Fruit fly (Drosophila melanogaster) Kc167 (cell line): ENCODE results near the gene Acp76A.

Experiments
- Myc ChIP-seq: fragments of >200 bp; optimal IDR thresholded peaks from 2 replicates; lab custom pipeline; 2017; ENCODE audit warnings: missing external identifiers
- Sin3A ChIP-seq: fragments of >200 bp; optimal IDR thresholded peaks from 2 replicates; lab custom pipeline; 2018; ENCODE audit warnings: missing external identifiers
- h ChIP-seq: fragments of >200 bp; optimal IDR thresholded peaks from 3 replicates; lab custom pipeline; 2018; ENCODE audit warnings: missing external identifiers
- insv ChIP-seq: fragments of >200 bp; optimal IDR thresholded peaks from 3 replicates; lab custom pipeline; 2018; ENCODE audit warnings: missing external identifiers
- psq ChIP-seq: fragments of >200 bp; optimal IDR thresholded peaks from 2 replicates; lab custom pipeline; 2017; ENCODE audit warnings: missing external identifiers
- ttk ChIP-seq: sonication (Bioruptor generic); optimal IDR thresholded peaks from 2 replicates; lab custom pipeline; 2017; ENCODE audit warnings: missing external identifiers

DNA sequence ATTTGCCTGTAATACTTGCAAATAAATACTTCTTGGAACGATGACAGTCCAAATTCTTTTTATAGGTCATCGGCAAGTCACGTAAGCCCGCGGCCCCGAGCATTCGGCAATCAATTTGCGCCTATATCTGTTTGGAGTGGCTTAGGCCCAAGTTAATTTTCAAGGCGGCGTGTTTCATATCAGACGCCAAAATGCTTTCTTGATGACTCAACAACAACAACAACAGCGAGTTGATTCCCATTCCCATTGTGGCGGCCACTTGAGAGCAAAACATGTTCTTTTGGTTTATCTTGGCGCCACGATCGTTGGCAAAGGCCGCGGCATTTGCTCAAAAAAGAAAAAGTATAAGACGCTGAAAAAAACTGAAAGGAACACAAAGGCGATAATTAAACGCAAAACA lies 37.7 kb downstream of the Acp76A start:
- no peak for TF ChIP-seq Myc (lab: Kevin White, UChicago)
- TF ChIP-seq ttk (lab: Kevin White, UChicago) = no peak
- no peak for TF ChIP-seq Sin3A (lab: Kevin White, UChicago)
- no peak for TF ChIP-seq psq (lab: Kevin White, UChicago)
- no peak for TF ChIP-seq h
- no peak for TF ChIP-seq insv
